Worm (Caenorhabditis elegans) whole organism, L1 larva: ENCODE measurements around the gene hcp-2.

ENCODE experiments used
- F16B12.6 ChIP-seq: fragments of 150-350 bp; optimal IDR thresholded peaks from 2 replicates; lab custom pipeline; 2014; ENCODE audit warnings: missing biosample characterization, missing genetic modification characterization
- Y116A8C.19 ChIP-seq: sonication (generic microtip); optimal IDR thresholded peaks from 2 replicates; lab custom pipeline; 2016; ENCODE audit warnings: missing compliant biosample characterization, missing genetic modification characterization, borderline replicate concordance
- ceh-90 ChIP-seq: sonication (generic microtip); optimal IDR thresholded peaks from 2 replicates; lab custom pipeline; 2016; ENCODE audit warnings: missing genetic modification characterization, missing compliant biosample characterization
- dpl-1 ChIP-seq, 3 experiments: fragments of 150-350 bp in 2 of 3; sonication (generic microtip) in 1 of 3; optimal IDR thresholded peaks; 2 replicates each; lab custom pipeline; 2014 to 2017; ENCODE audit warnings: missing biosample characterization in 3 of 3, missing genetic modification characterization in 3 of 3, missing genetic modification reagents in 3 of 3
- efl-1 ChIP-seq, 4 experiments: fragments of 150-350 bp; optimal IDR thresholded peaks in 3 of 4; peaks in 1 of 4; 1 replicate in 1 of 4; 2 replicates in 3 of 4; lab custom pipeline; 2014; ENCODE audit warnings: missing biosample characterization in 2 of 4, missing genetic modification characterization in 2 of 4, missing genetic modification reagents in 2 of 4
- elt-2 ChIP-seq: sonication (generic microtip); optimal IDR thresholded peaks from 2 replicates; lab custom pipeline; 2016; ENCODE audit warnings: missing genetic modification characterization, mild to moderate bottlenecking, inconsistent platforms, missing compliant biosample characterization, missing genetic modification reagents
- hlh-17 ChIP-seq: fragments of 200-800 bp; sonication (Bioruptor generic); optimal IDR thresholded peaks from 2 replicates; lab custom pipeline; 2018; ENCODE audit warnings: missing genetic modification characterization, mild to moderate bottlenecking, missing compliant biosample characterization, moderate library complexity, borderline replicate concordance
- hpl-2 ChIP-seq: fragments of 150-350 bp; optimal IDR thresholded peaks from 2 replicates; lab custom pipeline; 2014; ENCODE audit warnings: missing biosample characterization, missing genetic modification reagents, missing genetic modification characterization
- mdl-1 ChIP-seq, 2 experiments: fragments of 150-350 bp; optimal IDR thresholded peaks; 2 replicates each; lab custom pipeline; 2014 to 2017; ENCODE audit warnings: missing biosample characterization in 2 of 2, missing genetic modification characterization in 2 of 2, inconsistent platforms in 1 of 2
- mef-2 ChIP-seq: fragments of 150-350 bp; optimal IDR thresholded peaks from 2 replicates; lab custom pipeline; 2014; ENCODE audit warnings: missing biosample characterization, missing genetic modification characterization
- mep-1 ChIP-seq: fragments of 150-350 bp; optimal IDR thresholded peaks from 2 replicates; lab custom pipeline; 2014; ENCODE audit warnings: missing biosample characterization, missing genetic modification characterization
- nhr-19 ChIP-seq: fragments of 200-800 bp; sonication (Bioruptor generic); conservative IDR thresholded peaks from 2 replicates; pipeline ENCODE4 v1.3.6; 2022; ENCODE audit warnings: missing genetic modification characterization, missing compliant biosample characterization
- nhr-84 ChIP-seq: sonication (generic microtip); optimal IDR thresholded peaks from 2 replicates; lab custom pipeline; 2017; ENCODE audit warnings: missing biosample characterization, missing genetic modification characterization
- nhr-90 ChIP-seq: sonication (generic microtip); optimal IDR thresholded peaks from 2 replicates; lab custom pipeline; 2016; ENCODE audit warnings: mild to moderate bottlenecking, missing genetic modification characterization, missing compliant biosample characterization; ENCODE audit not compliant: poor library complexity
- rnt-1 ChIP-seq: sonication (generic microtip); optimal IDR thresholded peaks from 2 replicates; lab custom pipeline; 2016; ENCODE audit warnings: mild to moderate bottlenecking, missing genetic modification characterization, moderate library complexity, missing compliant biosample characterization
- skn-1 ChIP-seq: fragments of 150-350 bp; optimal IDR thresholded peaks from 2 replicates; lab custom pipeline; 2014; ENCODE audit warnings: missing biosample characterization, missing genetic modification characterization
- snpc-4 ChIP-seq: fragments of 150-350 bp; optimal IDR thresholded peaks from 2 replicates; lab custom pipeline; 2014; ENCODE audit warnings: missing biosample characterization, missing genetic modification characterization
- sox-4 ChIP-seq: sonication (generic microtip); optimal IDR thresholded peaks from 2 replicates; lab custom pipeline; 2016; ENCODE audit warnings: missing genetic modification characterization, missing compliant biosample characterization
- sup-37 ChIP-seq: fragments of 200-800 bp; sonication (Bioruptor generic); optimal IDR thresholded peaks from 2 replicates; lab custom pipeline; 2018; ENCODE audit warnings: mild to moderate bottlenecking, missing genetic modification characterization, missing compliant biosample characterization
- tbx-2 ChIP-seq: sonication (generic microtip); optimal IDR thresholded peaks from 2 replicates; lab custom pipeline; 2016; ENCODE audit warnings: missing genetic modification characterization, missing compliant biosample characterization
- unc-86 ChIP-seq: sonication (generic microtip); optimal IDR thresholded peaks from 2 replicates; lab custom pipeline; 2016; ENCODE audit warnings: missing genetic modification characterization, missing compliant biosample characterization
- unc-98 ChIP-seq: fragments of 200-800 bp; sonication (Bioruptor generic); IDR thresholded peaks from 2 replicates; pipeline ENCODE4 v1.3.6; 2022; ENCODE audit warnings: missing genetic modification characterization, missing compliant biosample characterization
- ztf-4 ChIP-seq: fragments of 150-350 bp; optimal IDR thresholded peaks from 2 replicates; lab custom pipeline; 2014; ENCODE audit warnings: missing biosample characterization, missing genetic modification characterization

Gene hcp-2

DNA sequence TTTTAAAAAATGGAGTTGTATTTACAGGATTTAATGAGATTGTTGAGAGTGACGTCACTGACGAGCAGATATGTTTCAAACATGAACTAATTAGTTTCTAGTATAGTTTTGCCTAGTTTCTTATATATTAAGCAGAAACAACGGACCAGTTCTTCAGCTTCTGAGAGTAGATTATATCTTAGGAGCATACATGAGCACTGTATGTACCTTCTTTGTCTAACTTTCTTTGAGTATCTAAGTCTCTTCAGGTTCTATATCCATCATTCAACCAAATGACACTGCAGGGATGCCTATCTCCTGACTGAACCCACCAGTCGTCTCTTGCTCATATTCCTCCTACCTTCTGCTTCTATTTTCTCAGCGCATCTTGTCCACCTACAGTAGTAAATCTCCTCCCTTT is 51.1 kb downstream of the hcp-2 start, which contains the start of gene her-1:
TSS of gene her-1 (plus strand) at position 301 of the 400 bp plus-strand sequence.
- TF ChIP-seq dpl-1 (GFP tag; optimal IDR thresholded peaks at IDR 0.05; lab: Kevin White, UChicago) (no peak), sox-4 (no peak), mep-1 (tag; lab: Kevin White, UChicago) (no peak), rnt-1 (tag; lab: Kevin White, UChicago) (no peak), snpc-4 (no peak), unc-86 (tag; lab: Kevin White, UChicago) (no peak), skn-1 (tag; lab: Kevin White, UChicago) (no peak), Y116A8C.19 (tag; lab: Kevin White, UChicago) (no peak), mdl-1 (tag; optimal IDR thresholded peaks at IDR 0.05; lab: Kevin White, UChicago) (no peak), ztf-4 (tag; lab: Kevin White, UChicago) (no peak), mef-2 (tag; lab: Kevin White, UChicago) (no peak), nhr-90 (tag; lab: Kevin White, UChicago) (no peak), hpl-2 (GFP tag; lab: Kevin White, UChicago) (no peak), nhr-19 (GFP tag; lab: Robert Waterston, UW) (no peak), tbx-2 (tag; lab: Kevin White, UChicago) (no peak), nhr-84 (tag; lab: Kevin White, UChicago) (no peak), sup-37 (GFP tag; lab: Kevin White, UChicago) (no peak), hlh-17 (GFP tag; lab: Kevin White, UChicago) (no peak), F16B12.6 (no peak), unc-98 (GFP tag; lab: Robert Waterston, UW) (no peak)

ce11 chrV:9699216-9699615 is 53.6 kb downstream of the hcp-2 start:
- TF ChIP-seq efl-1 (optimal IDR thresholded peaks at IDR 0.05; lab: Kevin White, UChicago) (no peak), efl-1 (GFP tag; optimal IDR thresholded peaks at IDR 0.05 in 1 of 2; lab: Kevin White, UChicago) (no peak), elt-2 (tag; lab: Kevin White, UChicago) (peak; percentile 9), ceh-90 (tag; lab: Kevin White, UChicago) (no peak)
- TF ChIP-seq, all 84 proteins: peak for 1
